Fruit fly (Drosophila melanogaster): Measurements from ENCODE around the gene Eig71Ek.

The Eig71Ek gene

DNA sequence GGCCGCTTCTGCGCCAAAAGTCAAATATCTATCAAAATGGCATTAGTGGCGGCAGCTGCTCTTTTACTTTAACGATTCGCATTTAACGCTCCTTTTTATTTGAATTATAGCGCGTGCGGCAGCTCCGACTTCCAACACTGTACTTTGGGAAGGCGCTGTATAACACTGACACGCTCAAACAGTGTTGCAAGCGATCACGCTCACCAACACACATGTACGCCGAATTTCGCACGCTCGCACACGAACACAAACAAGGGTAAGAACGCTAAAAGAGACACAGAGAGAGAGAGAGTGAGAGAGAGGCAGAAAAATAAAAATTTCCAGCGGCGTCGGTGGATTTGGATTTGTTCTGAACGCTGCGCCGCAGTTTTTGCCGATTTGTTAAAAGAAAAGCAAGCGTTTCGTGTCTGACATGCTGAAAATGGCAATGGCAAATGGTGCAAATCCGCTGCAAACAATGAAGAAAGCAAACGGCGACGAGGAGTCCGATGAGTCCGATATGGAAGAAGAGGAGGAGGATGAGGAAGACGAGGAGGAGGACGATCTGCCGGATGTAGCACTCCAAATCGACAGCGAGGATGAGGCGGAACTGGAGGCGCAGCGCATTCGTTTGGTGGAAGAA lies 41.3 kb upstream of the Eig71Ek start, which contains the start of gene Phs (continued):
- no peak for TF ChIP-seq Dfd (GFP tag; optimal IDR thresholded peaks at IDR 0.05)
- TF ChIP-seq OdsH (GFP tag; optimal IDR thresholded peaks at IDR 0.05), result peak; percentile 79
- peak; percentile 89 for TF ChIP-seq CG32264 (GFP tag; optimal IDR thresholded peaks at IDR 0.05)
- TF ChIP-seq Mio (GFP tag; optimal IDR thresholded peaks at IDR 0.05), result peak; percentile 81
- TF ChIP-seq brk (GFP tag; optimal IDR thresholded peaks at IDR 0.05), result peak; percentile 85
- peak; percentile 87 for TF ChIP-seq psq (GFP tag; optimal IDR thresholded peaks at IDR 0.05)
- peak; percentile 99 for TF ChIP-seq Hr83 (GFP tag; optimal IDR thresholded peaks at IDR 0.05; ENCODE audit: poor library complexity, severe bottlenecking)
- TF ChIP-seq Rel (GFP tag; optimal IDR thresholded peaks at IDR 0.05), result no peak
- TF ChIP-seq Rel (tag; optimal IDR thresholded peaks at IDR 0.05), result peak; percentile 82
- peak; percentile 78 for TF ChIP-seq CG9705 (GFP tag; optimal IDR thresholded peaks at IDR 0.05)
- TF ChIP-seq ey (GFP tag; optimal IDR thresholded peaks at IDR 0.05), result peak; percentile 88
- peak; percentile 95 for TF ChIP-seq tai (GFP tag; optimal IDR thresholded peaks at IDR 0.05)
- peak; percentile 94 for TF ChIP-seq br (GFP tag; optimal IDR thresholded peaks at IDR 0.05)
- peak; percentile 81 for TF ChIP-seq GATAd (GFP tag; optimal IDR thresholded peaks at IDR 0.05)
- TF ChIP-seq woc (GFP tag; optimal IDR thresholded peaks at IDR 0.05), result peak; percentile 60

DNA sequence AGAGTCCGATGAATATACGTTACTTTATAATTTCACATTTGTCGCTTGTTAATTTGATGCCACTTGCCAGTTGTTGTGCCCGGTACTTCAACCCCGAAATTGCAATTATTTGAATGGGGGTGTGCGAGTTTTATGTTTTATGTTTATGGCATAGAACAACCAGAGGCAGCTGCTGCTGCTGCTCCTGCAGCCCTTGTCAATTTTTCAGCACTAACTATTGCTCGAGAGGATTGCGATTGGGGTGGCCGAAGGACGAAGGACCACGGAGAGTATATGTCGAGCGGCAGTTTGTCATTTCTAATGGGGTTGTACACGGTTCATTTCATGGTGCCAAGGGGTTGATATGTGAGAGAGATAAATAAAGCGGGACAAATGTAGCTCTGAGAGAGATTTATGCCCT lies 37.0 kb upstream of the Eig71Ek start:
- TF ChIP-seq ey (GFP tag; optimal IDR thresholded peaks at IDR 0.05) (no peak), CG9705 (GFP tag; optimal IDR thresholded peaks at IDR 0.05) (no peak), sage (GFP tag; optimal IDR thresholded peaks at IDR 0.05) (no peak), OdsH (GFP tag; optimal IDR thresholded peaks at IDR 0.05) (no peak), CG32264 (GFP tag; optimal IDR thresholded peaks at IDR 0.05) (no peak), Rel (GFP tag; optimal IDR thresholded peaks at IDR 0.05) (no peak), Rel (tag; optimal IDR thresholded peaks at IDR 0.05) (no peak), Hnf4 (GFP tag; optimal IDR thresholded peaks at IDR 0.05) (no peak), foxo (GFP tag; optimal IDR thresholded peaks at IDR 0.05) (no peak), usp (GFP tag; optimal IDR thresholded peaks at IDR 0.05) (no peak), dmrt93B (GFP tag; optimal IDR thresholded peaks at IDR 0.05) (no peak), lola (GFP tag; optimal IDR thresholded peaks at IDR 0.05) (no peak), Hr78 (GFP tag; optimal IDR thresholded peaks at IDR 0.05) (no peak), psq (GFP tag; optimal IDR thresholded peaks at IDR 0.05) (no peak), dl (GFP tag; optimal IDR thresholded peaks at IDR 0.05; ENCODE audit: insufficient read depth in 1 of 2, partially characterized antibody in 2 of 2) (no peak), N (GFP tag; optimal IDR thresholded peaks at IDR 0.05) (no peak), Dif (GFP tag; optimal IDR thresholded peaks at IDR 0.05; ENCODE audit: partially characterized antibody) (no peak), Abd-B (GFP tag; optimal IDR thresholded peaks at IDR 0.05) (no peak)

DNA sequence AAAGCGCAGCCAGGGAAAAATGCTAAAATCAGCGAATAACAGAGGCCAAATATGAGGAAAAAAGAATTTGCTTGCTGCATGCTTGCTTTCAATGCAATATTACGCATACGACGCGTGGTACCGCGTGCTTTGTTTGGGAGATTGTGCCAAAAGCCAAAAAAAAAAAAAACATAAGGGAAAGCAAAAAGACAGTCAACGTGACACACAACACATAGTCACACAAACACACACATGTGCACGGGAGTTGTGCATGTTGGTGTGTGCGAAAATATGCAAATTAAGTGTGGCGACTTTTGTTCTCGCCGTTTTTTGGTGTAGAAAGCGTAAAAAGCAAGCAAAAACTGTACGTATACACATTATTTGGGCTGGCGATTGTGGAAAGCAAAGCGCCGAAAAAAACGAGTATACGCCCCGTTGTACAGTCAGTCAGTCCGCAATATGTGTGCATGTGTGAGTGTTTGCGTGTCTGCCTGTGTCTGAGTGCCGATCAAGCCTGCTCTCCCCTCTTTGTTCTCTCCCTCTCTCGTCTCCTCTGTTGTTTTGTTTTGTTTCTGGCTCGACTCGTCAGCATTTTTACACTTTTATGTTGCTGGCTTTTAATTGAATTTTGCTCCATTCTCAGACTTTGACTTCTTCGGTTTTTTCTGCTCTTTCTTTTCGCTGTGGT lies 36.0 kb upstream of the Eig71Ek start:
- TF ChIP-seq Hr83 (GFP tag; optimal IDR thresholded peaks at IDR 0.05; ENCODE audit: poor library complexity, severe bottlenecking) (peak; percentile 11), CrebA (GFP tag; optimal IDR thresholded peaks at IDR 0.05; ENCODE audit: borderline replicate concordance) (no peak), lola (GFP tag; optimal IDR thresholded peaks at IDR 0.05) (no peak), Hnf4 (GFP tag; optimal IDR thresholded peaks at IDR 0.05) (no peak), Rel (GFP tag; optimal IDR thresholded peaks at IDR 0.05) (peak; percentile 9), Rel (tag; optimal IDR thresholded peaks at IDR 0.05) (no peak), Mio (GFP tag; optimal IDR thresholded peaks at IDR 0.05) (no peak), jim (GFP tag; optimal IDR thresholded peaks at IDR 0.05) (peak; percentile 32), br (GFP tag; optimal IDR thresholded peaks at IDR 0.05) (no peak), psq (GFP tag; optimal IDR thresholded peaks at IDR 0.05) (no peak), fru (GFP tag; optimal IDR thresholded peaks at IDR 0.05) (no peak), CG32264 (GFP tag; optimal IDR thresholded peaks at IDR 0.05) (no peak), Vsx2 (GFP tag; optimal IDR thresholded peaks at IDR 0.05; ENCODE audit: partially characterized antibody) (no peak), sv (GFP tag; optimal IDR thresholded peaks at IDR 0.05) (no peak), Sp1 (GFP tag; optimal IDR thresholded peaks at IDR 0.05) (no peak), brk (GFP tag; optimal IDR thresholded peaks at IDR 0.05) (no peak), CG9705 (GFP tag; optimal IDR thresholded peaks at IDR 0.05) (no peak), Dif (GFP tag; optimal IDR thresholded peaks at IDR 0.05; ENCODE audit: partially characterized antibody) (peak; percentile 8), Abd-B (GFP tag; optimal IDR thresholded peaks at IDR 0.05) (no peak)
